Worm (Caenorhabditis elegans) whole organism, L2 larva: ENCODE results near the gene F02E8.4.

Experiments used
- C34F6.9 ChIP-seq: fragments of 150-350 bp; optimal IDR thresholded peaks from 2 replicates; lab custom pipeline; 2014; ENCODE audit warnings: missing biosample characterization, missing genetic modification characterization
- F13H6.1 ChIP-seq: sonication (generic microtip); optimal IDR thresholded peaks from 2 replicates; lab custom pipeline; 2016; ENCODE audit warnings: missing genetic modification characterization, missing compliant biosample characterization
- Y55F3AM.14 ChIP-seq: fragments of 200-800 bp; sonication (Bioruptor generic); optimal IDR thresholded peaks from 2 replicates; lab custom pipeline; 2018; ENCODE audit warnings: mild to moderate bottlenecking, missing genetic modification characterization, missing compliant biosample characterization
- ZK546.5 ChIP-seq: sonication (generic microtip); optimal IDR thresholded peaks from 2 replicates; lab custom pipeline; 2017; ENCODE audit warnings: missing biosample characterization, missing genetic modification characterization
- crh-2 ChIP-seq: sonication (generic microtip); optimal IDR thresholded peaks from 2 replicates; lab custom pipeline; 2017; ENCODE audit warnings: missing biosample characterization, missing genetic modification characterization
- dmd-4 ChIP-seq: sonication (generic microtip); optimal IDR thresholded peaks from 2 replicates; lab custom pipeline; 2017; ENCODE audit warnings: missing biosample characterization, missing genetic modification characterization
- elt-1 ChIP-seq: fragments of 150-350 bp; optimal IDR thresholded peaks from 2 replicates; lab custom pipeline; 2014; ENCODE audit warnings: missing biosample characterization, missing genetic modification characterization
- elt-3 ChIP-seq: sonication (generic microtip); optimal IDR thresholded peaks from 2 replicates; lab custom pipeline; 2017; ENCODE audit warnings: missing biosample characterization, missing genetic modification characterization
- fos-1 ChIP-seq: fragments of 150-350 bp; optimal IDR thresholded peaks from 2 replicates; lab custom pipeline; 2014; ENCODE audit warnings: missing biosample characterization, missing genetic modification characterization
- gmeb-1 ChIP-seq: fragments of 150-350 bp; optimal IDR thresholded peaks from 2 replicates; lab custom pipeline; 2014; ENCODE audit warnings: missing biosample characterization, missing genetic modification characterization
- lin-11 ChIP-seq: fragments of 150-350 bp; sonication (generic microtip); optimal IDR thresholded peaks from 2 replicates; lab custom pipeline; 2014; ENCODE audit warnings: missing biosample characterization, missing genetic modification characterization, inconsistent platforms, mixed read lengths
- lin-13 ChIP-seq: fragments of 150-350 bp; optimal IDR thresholded peaks from 2 replicates; lab custom pipeline; 2014; ENCODE audit warnings: missing biosample characterization, missing genetic modification reagents, missing genetic modification characterization
- lin-39 ChIP-seq: fragments of 150-350 bp; optimal IDR thresholded peaks from 2 replicates; lab custom pipeline; 2014; ENCODE audit warnings: missing biosample characterization, missing genetic modification reagents, missing genetic modification characterization
- lsy-2 ChIP-seq, 2 experiments: fragments of 150-350 bp in 1 of 2; sonication (generic microtip) in 1 of 2; optimal IDR thresholded peaks; 2 replicates each; lab custom pipeline; 2014 to 2017; ENCODE audit warnings: missing biosample characterization in 2 of 2, missing genetic modification characterization in 2 of 2
- mab-5 ChIP-seq: fragments of 150-350 bp; optimal IDR thresholded peaks from 2 replicates; lab custom pipeline; 2014; ENCODE audit warnings: missing biosample characterization, missing genetic modification characterization
- nhr-10 ChIP-seq: sonication (generic microtip); optimal IDR thresholded peaks from 2 replicates; lab custom pipeline; 2017; ENCODE audit warnings: missing biosample characterization, missing genetic modification characterization
- nhr-11 ChIP-seq: fragments of 150-350 bp; optimal IDR thresholded peaks from 2 replicates; lab custom pipeline; 2014; ENCODE audit warnings: missing biosample characterization, missing genetic modification characterization
- nhr-12 ChIP-seq: fragments of 150-350 bp; optimal IDR thresholded peaks from 2 replicates; lab custom pipeline; 2014; ENCODE audit warnings: missing biosample characterization, missing genetic modification characterization
- nhr-129 ChIP-seq: fragments of 150-350 bp; optimal IDR thresholded peaks from 2 replicates; lab custom pipeline; 2014; ENCODE audit warnings: missing biosample characterization, missing genetic modification characterization
- nhr-23 ChIP-seq: fragments of 150-350 bp; optimal IDR thresholded peaks from 2 replicates; lab custom pipeline; 2014; ENCODE audit warnings: missing biosample characterization, missing genetic modification reagents, missing genetic modification characterization
- nhr-237 ChIP-seq: fragments of 150-350 bp; optimal IDR thresholded peaks from 2 replicates; lab custom pipeline; 2014; ENCODE audit warnings: missing biosample characterization, missing genetic modification characterization
- nhr-25 ChIP-seq: fragments of 150-350 bp; sonication (generic microtip); optimal IDR thresholded peaks from 3 replicates; lab custom pipeline; 2014; ENCODE audit warnings: missing biosample characterization, missing genetic modification characterization
- nhr-6 ChIP-seq: fragments of 150-350 bp; optimal IDR thresholded peaks from 2 replicates; lab custom pipeline; 2014; ENCODE audit warnings: missing biosample characterization, missing genetic modification characterization
- sma-9 ChIP-seq, 2 experiments: fragments of 150-350 bp in 1 of 2; sonication (generic microtip) in 1 of 2; optimal IDR thresholded peaks; 2 replicates each; lab custom pipeline; 2014 to 2016; ENCODE audit warnings: missing genetic modification characterization in 2 of 2, mild to moderate bottlenecking in 1 of 2, missing biosample characterization in 1 of 2, missing compliant biosample characterization in 1 of 2, missing genetic modification reagents in 1 of 2, moderate library complexity in 1 of 2
- unc-39 ChIP-seq: fragments of 150-350 bp; optimal IDR thresholded peaks from 2 replicates; lab custom pipeline; 2014; ENCODE audit warnings: missing biosample characterization, missing genetic modification characterization
- unc-55 ChIP-seq: fragments of 150-350 bp; sonication (generic microtip); optimal IDR thresholded peaks from 3 replicates; lab custom pipeline; 2014; ENCODE audit warnings: missing biosample characterization, missing genetic modification reagents, missing genetic modification characterization
- zag-1 ChIP-seq: fragments of 150-350 bp; optimal IDR thresholded peaks from 2 replicates; lab custom pipeline; 2014; ENCODE audit warnings: missing biosample characterization, missing genetic modification characterization
- ztf-11 ChIP-seq: sonication (generic microtip); optimal IDR thresholded peaks from 2 replicates; lab custom pipeline; 2017; ENCODE audit warnings: missing biosample characterization, missing genetic modification characterization
- ztf-4 ChIP-seq: fragments of 150-350 bp; optimal IDR thresholded peaks from 2 replicates; lab custom pipeline; 2014; ENCODE audit warnings: missing biosample characterization, missing genetic modification characterization

F02E8.4 gene

ce11 chrX:4429364-4429763 is 24.6 kb upstream of the F02E8.4 start:
- TF ChIP-seq nhr-237 (tag; lab: Kevin White, UChicago) (no peak), lin-11 (tag; lab: Kevin White, UChicago) (no peak), crh-2 (tag; lab: Kevin White, UChicago) (no peak), nhr-25 (tag; lab: Kevin White, UChicago) (no peak)

DNA sequence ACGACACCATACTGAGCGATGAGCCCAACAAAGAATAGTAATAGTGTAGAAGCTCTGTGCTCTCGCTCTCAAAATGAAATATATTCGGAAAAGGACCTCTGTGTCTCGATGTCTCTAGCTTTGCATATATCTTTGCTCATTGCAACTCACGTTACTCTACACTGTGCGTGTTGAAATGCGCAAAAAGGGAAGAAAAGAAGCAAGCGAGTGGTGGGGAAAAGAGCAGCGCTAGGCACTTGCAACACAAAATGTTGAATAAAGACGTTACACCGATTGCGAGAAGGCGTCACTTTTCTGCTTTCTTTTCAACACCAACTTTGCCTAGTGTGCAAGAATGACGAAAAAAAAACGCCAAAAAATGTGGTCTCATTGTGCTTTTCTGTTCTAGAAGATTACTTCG is 19.3 kb upstream of the F02E8.4 start:
- TF ChIP-seq zag-1: peak; percentile 8
- peak; percentile 18 for TF ChIP-seq unc-55
- TF ChIP-seq nhr-129 (tag; lab: Kevin White, UChicago): peak; percentile 8
- TF ChIP-seq crh-2 (tag; lab: Kevin White, UChicago): no peak
- TF ChIP-seq C34F6.9 (tag; lab: Kevin White, UChicago): no peak
- no peak for TF ChIP-seq elt-1
- TF ChIP-seq, all 48 proteins: peak for 3

DNA sequence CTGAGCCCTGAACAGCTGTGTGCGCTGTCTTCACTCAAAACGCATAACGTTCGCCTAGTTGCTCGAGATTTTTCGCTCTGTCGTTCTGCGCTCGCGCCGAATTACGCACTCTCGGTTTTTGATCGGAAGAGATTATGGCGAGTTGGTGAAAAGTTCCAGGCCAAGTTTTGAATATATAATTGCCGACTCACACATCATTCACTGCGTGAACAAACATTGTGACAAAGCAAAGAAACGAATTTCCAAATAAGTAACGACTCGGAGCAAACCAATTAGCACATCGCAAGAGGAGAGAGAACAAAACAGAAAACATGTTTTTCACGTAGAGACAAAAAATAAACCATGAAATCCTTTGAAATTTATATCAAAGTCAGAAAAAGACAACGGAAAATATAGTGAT is 18.5 kb upstream of the F02E8.4 start:
- TF ChIP-seq ZK546.5 (no peak), crh-2 (tag; lab: Kevin White, UChicago) (no peak)

ce11 chrX:4437555-4437954 is 16.4 kb upstream of the F02E8.4 start, which contains the start of gene cest-26:
Gene cest-26, minus strand, starts transcription at chrX:4437655.
- no peak for TF ChIP-seq nhr-237 (tag; lab: Kevin White, UChicago)
- TF ChIP-seq crh-2 (tag; lab: Kevin White, UChicago): peak; percentile 12
- TF ChIP-seq fos-1 (tag; lab: Kevin White, UChicago): peak; percentile 20
- no peak for TF ChIP-seq nhr-25 (tag; lab: Kevin White, UChicago)
- TF ChIP-seq gmeb-1: no peak

ce11 chrX:4438823-4439222 is 15.1 kb upstream of the F02E8.4 start:
- TF ChIP-seq nhr-11 (tag; lab: Kevin White, UChicago) (no peak), nhr-12 (tag; lab: Kevin White, UChicago) (no peak), gmeb-1 (no peak), lin-13 (GFP tag; lab: Kevin White, UChicago) (no peak), sma-9 (GFP tag; optimal IDR thresholded peaks at IDR 0.05; lab: Kevin White, UChicago) (no peak), sma-9 (tag; optimal IDR thresholded peaks at IDR 0.05; lab: Kevin White, UChicago) (no peak), lsy-2 (tag; optimal IDR thresholded peaks at IDR 0.05; lab: Kevin White, UChicago) (no peak), elt-3 (no peak), nhr-23 (tag; lab: Kevin White, UChicago) (no peak), crh-2 (tag; lab: Kevin White, UChicago) (no peak), lin-39 (tag; lab: Kevin White, UChicago) (no peak), Y55F3AM.14 (GFP tag; lab: Kevin White, UChicago) (no peak), mab-5 (tag; lab: Kevin White, UChicago) (no peak)

- no peak for TF ChIP-seq ztf-4 (tag; lab: Kevin White, UChicago)
- TF ChIP-seq unc-39: no peak
- no peak for TF ChIP-seq nhr-12 (tag; lab: Kevin White, UChicago)
- no peak for TF ChIP-seq nhr-10 (tag; lab: Kevin White, UChicago)
- no peak for TF ChIP-seq nhr-11 (tag; lab: Kevin White, UChicago)
- TF ChIP-seq ztf-11 (tag; lab: Kevin White, UChicago): no peak
- peak; percentile 2 for TF ChIP-seq F13H6.1 (tag; lab: Kevin White, UChicago)
- TF ChIP-seq fos-1 (tag; lab: Kevin White, UChicago): peak; percentile 29
- TF ChIP-seq dmd-4 (tag; lab: Kevin White, UChicago): no peak
- TF ChIP-seq nhr-23 (tag; lab: Kevin White, UChicago): no peak
These were observed 14.3 kb upstream of the F02E8.4 start for ce11 chrX:4439616-4440015.

DNA sequence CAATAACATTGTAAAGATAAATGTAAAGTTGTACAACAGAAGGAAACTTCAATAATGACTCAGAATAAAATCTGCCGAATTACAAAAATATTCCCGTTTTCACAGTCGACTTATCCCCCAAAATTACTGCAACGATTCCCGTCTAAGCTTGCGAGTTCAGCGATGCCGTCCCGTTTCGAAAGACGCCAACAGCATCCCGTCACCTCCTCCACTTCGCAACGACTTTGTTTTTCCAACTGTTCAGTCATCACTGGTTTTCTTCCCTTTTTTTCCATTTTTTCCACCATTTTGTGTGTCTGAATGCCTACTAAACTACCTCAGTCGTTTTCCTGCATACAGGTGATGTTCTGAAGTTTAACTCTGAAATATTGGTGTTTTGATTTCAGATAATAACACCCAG is 13.3 kb upstream of the F02E8.4 start, which contains the start of gene F15A8.1:
Gene F15A8.1 (plus strand): TSS at position 301 of the 400 bp plus-strand sequence.
- no peak for TF ChIP-seq nhr-11 (tag; lab: Kevin White, UChicago)
- TF ChIP-seq nhr-23 (tag; lab: Kevin White, UChicago): no peak
- no peak for TF ChIP-seq nhr-6 (tag; lab: Kevin White, UChicago)
